Worm (Caenorhabditis elegans) whole organism, young adult: ENCODE results near the gene math-45.

Experiments
- D2030.7 ChIP-seq: fragments of 200-800 bp; sonication (Bioruptor generic); IDR thresholded peaks from 2 replicates; pipeline ENCODE4 v1.3.6; 2022; ENCODE audit warnings: missing genetic modification reagents, missing genetic modification characterization, missing compliant biosample characterization
- F10E7.11 ChIP-seq: sonication (generic microtip); optimal IDR thresholded peaks from 2 replicates; lab custom pipeline; 2017; ENCODE audit warnings: mild to moderate bottlenecking, missing genetic modification characterization, moderate library complexity, missing compliant biosample characterization
- F39B2.1 ChIP-seq: fragments of 200-800 bp; sonication (Bioruptor generic); IDR thresholded peaks from 2 replicates; pipeline ENCODE4 v1.3.6; 2022; ENCODE audit warnings: missing genetic modification reagents, missing genetic modification characterization, missing compliant biosample characterization
- F52B5.7 ChIP-seq: sonication (generic microtip); optimal IDR thresholded peaks from 2 replicates; lab custom pipeline; 2016; ENCODE audit warnings: mild to moderate bottlenecking, missing genetic modification characterization, missing compliant biosample characterization
- F57A8.1 ChIP-seq: fragments of 200-800 bp; sonication (Bioruptor generic); optimal IDR thresholded peaks from 2 replicates; lab custom pipeline; 2018; ENCODE audit warnings: mild to moderate bottlenecking, missing genetic modification characterization, moderate library complexity, missing compliant biosample characterization
- K12H6.12 ChIP-seq: fragments of 200-800 bp; sonication (Bioruptor generic); optimal IDR thresholded peaks from 2 replicates; lab custom pipeline; 2018; ENCODE audit warnings: mild to moderate bottlenecking, missing genetic modification characterization, missing compliant biosample characterization
- Y56A3A.18 ChIP-seq: fragments of 200-800 bp; sonication (Bioruptor generic); IDR thresholded peaks from 2 replicates; pipeline ENCODE4 v1.3.6; 2022; ENCODE audit warnings: missing genetic modification reagents, missing genetic modification characterization, missing compliant biosample characterization
- Y79H2A.3 ChIP-seq: fragments of 200-800 bp; sonication (Bioruptor generic); conservative IDR thresholded peaks from 2 replicates; pipeline ENCODE4 v1.3.6; 2022; ENCODE audit warnings: missing genetic modification reagents, missing genetic modification characterization, missing compliant biosample characterization
- ZK185.1 ChIP-seq: sonication (generic microtip); optimal IDR thresholded peaks from 2 replicates; lab custom pipeline; 2016; ENCODE audit warnings: mild to moderate bottlenecking, missing genetic modification characterization, missing compliant biosample characterization; ENCODE audit not compliant: poor library complexity, severe bottlenecking
- aptf-3 ChIP-seq: fragments of 200-800 bp; sonication (Bioruptor generic); IDR thresholded peaks from 2 replicates; pipeline ENCODE4 v1.3.6; 2022; ENCODE audit warnings: missing genetic modification characterization, missing compliant biosample characterization
- athp-1 ChIP-seq: sonication (generic microtip); optimal IDR thresholded peaks from 2 replicates; lab custom pipeline; 2017; ENCODE audit warnings: mild to moderate bottlenecking, missing genetic modification characterization, missing compliant biosample characterization
- attf-6 ChIP-seq: fragments of 200-800 bp; sonication (Bioruptor generic); IDR thresholded peaks from 2 replicates; pipeline ENCODE4 v1.3.6; 2022; ENCODE audit warnings: missing genetic modification reagents, missing genetic modification characterization, missing compliant biosample characterization
- cebp-1 ChIP-seq, 2 experiments: fragments of 200-800 bp in 1 of 2; sonication (Bioruptor generic) in 1 of 2; sonication (generic microtip) in 1 of 2; IDR thresholded peaks in 1 of 2; optimal IDR thresholded peaks in 1 of 2; 2 replicates each; pipeline versions ENCODE4 v1.3.6 to Lab custom; 2017 to 2022; ENCODE audit warnings: missing compliant biosample characterization in 2 of 2, missing genetic modification characterization in 2 of 2, mild to moderate bottlenecking in 1 of 2, missing genetic modification reagents in 1 of 2, moderate library complexity in 1 of 2
- ceh-79 ChIP-seq: sonication (generic microtip); optimal IDR thresholded peaks from 2 replicates; lab custom pipeline; 2017; ENCODE audit warnings: mild to moderate bottlenecking, missing genetic modification characterization, missing compliant biosample characterization
- dox-1 ChIP-seq: fragments of 200-800 bp; sonication (Bioruptor generic); IDR thresholded peaks from 2 replicates; pipeline ENCODE4 v1.3.6; 2022; ENCODE audit warnings: missing genetic modification reagents, missing genetic modification characterization, missing compliant biosample characterization
- dpff-1 ChIP-seq: sonication (generic microtip); optimal IDR thresholded peaks from 2 replicates; lab custom pipeline; 2017; ENCODE audit warnings: mild to moderate bottlenecking, missing genetic modification characterization, missing compliant biosample characterization
- efl-1 ChIP-seq: fragments of 150-350 bp; optimal IDR thresholded peaks from 2 replicates; lab custom pipeline; 2014; ENCODE audit warnings: missing biosample characterization, missing genetic modification reagents, missing genetic modification characterization
- egrh-3 ChIP-seq: fragments of 200-800 bp; sonication (Bioruptor generic); IDR thresholded peaks from 2 replicates; pipeline ENCODE4 v1.3.6; 2022; ENCODE audit warnings: missing genetic modification reagents, missing genetic modification characterization, missing compliant biosample characterization
- hsf-1 ChIP-seq: fragments of 200-800 bp; sonication (Bioruptor generic); IDR thresholded peaks from 2 replicates; pipeline ENCODE4 v1.3.6; 2022; ENCODE audit warnings: missing genetic modification reagents, missing genetic modification characterization, missing compliant biosample characterization
- let-526 ChIP-seq: fragments of 200-800 bp; sonication (Bioruptor generic); IDR thresholded peaks from 2 replicates; pipeline ENCODE4 v1.3.6; 2022; ENCODE audit warnings: missing genetic modification reagents, missing genetic modification characterization, missing compliant biosample characterization
- let-607 ChIP-seq, 2 experiments: fragments of 200-800 bp in 1 of 2; sonication (Bioruptor generic) in 1 of 2; sonication (generic microtip) in 1 of 2; optimal IDR thresholded peaks; 2 replicates each; lab custom pipeline; 2016 to 2018; ENCODE audit warnings: mild to moderate bottlenecking in 2 of 2, missing compliant biosample characterization in 2 of 2, missing genetic modification characterization in 2 of 2, moderate library complexity in 2 of 2, missing genotype in 1 of 2
- lin-35 ChIP-seq, 3 experiments: fragments of 150-350 bp in 2 of 3; sonication (generic microtip) in 1 of 3; optimal IDR thresholded peaks; 2 replicates each; lab custom pipeline; 2014 to 2018; ENCODE audit warnings: missing biosample characterization in 3 of 3, missing genetic modification characterization in 3 of 3, missing genetic modification reagents in 3 of 3
- lin-40 ChIP-seq: sonication (generic microtip); optimal IDR thresholded peaks from 2 replicates; lab custom pipeline; 2016; ENCODE audit warnings: missing genetic modification characterization, mild to moderate bottlenecking, missing compliant biosample characterization, missing genotype, missing genetic modification reagents
- lsl-1 ChIP-seq: fragments of 200-800 bp; sonication (Bioruptor generic); optimal IDR thresholded peaks from 2 replicates; lab custom pipeline; 2018; ENCODE audit warnings: mild to moderate bottlenecking, missing genetic modification characterization, moderate library complexity, missing compliant biosample characterization
- mcd-1 ChIP-seq: fragments of 200-800 bp; sonication (Bioruptor generic); IDR thresholded peaks from 2 replicates; pipeline ENCODE4 v1.3.6; 2022; ENCODE audit warnings: missing genetic modification reagents, missing genetic modification characterization, missing compliant biosample characterization
- mel-28 ChIP-seq: sonication (generic microtip); optimal IDR thresholded peaks from 2 replicates; lab custom pipeline; 2016; ENCODE audit warnings: borderline replicate concordance, mild to moderate bottlenecking, missing genetic modification characterization, missing compliant biosample characterization
- nfya-1 ChIP-seq: sonication (generic microtip); optimal IDR thresholded peaks from 2 replicates; lab custom pipeline; 2017; ENCODE audit warnings: antibody characterized with exemption, missing compliant biosample characterization, missing genetic modification characterization, borderline replicate concordance; ENCODE audit not compliant: insufficient read depth
- nfya-2 ChIP-seq: fragments of 200-800 bp; sonication (Bioruptor generic); IDR thresholded peaks from 2 replicates; pipeline ENCODE4 v1.3.6; 2022; ENCODE audit warnings: missing genetic modification reagents, missing genetic modification characterization, missing compliant biosample characterization
- nhr-179 ChIP-seq: sonication (generic microtip); optimal IDR thresholded peaks from 2 replicates; lab custom pipeline; 2016; ENCODE audit warnings: mild to moderate bottlenecking, missing genetic modification characterization, missing compliant biosample characterization
- nhr-27 ChIP-seq: fragments of 200-800 bp; sonication (Bioruptor generic); optimal IDR thresholded peaks from 2 replicates; lab custom pipeline; 2018; ENCODE audit warnings: mild to moderate bottlenecking, missing genetic modification characterization, moderate library complexity, missing compliant biosample characterization
- nhr-80 ChIP-seq: sonication (generic microtip); optimal IDR thresholded peaks from 2 replicates; lab custom pipeline; 2016; ENCODE audit warnings: missing genetic modification characterization, missing compliant biosample characterization
- nhr-90 ChIP-seq: sonication (generic microtip); optimal IDR thresholded peaks from 2 replicates; lab custom pipeline; 2016; ENCODE audit warnings: missing genotype, mild to moderate bottlenecking, missing genetic modification characterization, missing compliant biosample characterization
- repo-1 ChIP-seq: sonication (generic microtip); optimal IDR thresholded peaks from 2 replicates; lab custom pipeline; 2017; ENCODE audit warnings: mild to moderate bottlenecking, missing genetic modification characterization, missing compliant biosample characterization
- sea-2 ChIP-seq: fragments of 200-800 bp; sonication (Bioruptor generic); IDR thresholded peaks from 2 replicates; pipeline ENCODE4 v1.3.6; 2022; ENCODE audit warnings: missing genetic modification characterization, missing compliant biosample characterization
- snpc-4 ChIP-seq, 5 experiments: fragments of 150-350 bp in 1 of 5; sonication (generic microtip) in 4 of 5; optimal IDR thresholded peaks; 2 replicates each; lab custom pipeline; 2014 to 2018; ENCODE audit warnings: missing genetic modification characterization in 5 of 5, missing biosample characterization in 3 of 5, antibody characterized with exemption in 2 of 5, mild to moderate bottlenecking in 2 of 5, missing compliant biosample characterization in 2 of 5, missing genotype in 2 of 5, moderate library complexity in 2 of 5, missing genetic modification reagents in 1 of 5
- somi-1 ChIP-seq: fragments of 200-800 bp; sonication (Bioruptor generic); optimal IDR thresholded peaks from 2 replicates; lab custom pipeline; 2018; ENCODE audit warnings: mild to moderate bottlenecking, missing genetic modification characterization, missing compliant biosample characterization
- unc-62 ChIP-seq: fragments of 150-350 bp; optimal IDR thresholded peaks from 2 replicates; lab custom pipeline; 2014; ENCODE audit warnings: missing biosample characterization, missing genetic modification reagents, missing genetic modification characterization
- zfh-2 ChIP-seq: fragments of 200-800 bp; sonication (Bioruptor generic); conservative IDR thresholded peaks from 2 replicates; pipeline ENCODE4 v1.3.6; 2022; ENCODE audit warnings: missing genetic modification reagents, missing genetic modification characterization, missing compliant biosample characterization
- ztf-22 ChIP-seq: fragments of 200-800 bp; sonication (Bioruptor generic); optimal IDR thresholded peaks from 2 replicates; lab custom pipeline; 2018; ENCODE audit warnings: mild to moderate bottlenecking, missing genetic modification characterization, moderate library complexity, missing compliant biosample characterization
- ztf-26 ChIP-seq: sonication (generic microtip); optimal IDR thresholded peaks from 2 replicates; lab custom pipeline; 2017; ENCODE audit warnings: missing genetic modification characterization, missing compliant biosample characterization
- ztf-3 ChIP-seq: fragments of 200-800 bp; sonication (Bioruptor generic); optimal IDR thresholded peaks from 2 replicates; lab custom pipeline; 2018; ENCODE audit warnings: mild to moderate bottlenecking, missing genetic modification characterization, missing compliant biosample characterization

Gene math-45

ce11 chrII:1504266-1504665 is 13.0 kb downstream of the math-45 start, which contains the start of gene fdgt-1 (continued):
- no peak for TF ChIP-seq let-526 (GFP tag; lab: Robert Waterston, UW)
- TF ChIP-seq nfya-2 (GFP tag; lab: Robert Waterston, UW), result no peak
- no peak for TF ChIP-seq ceh-79 (tag; lab: Kevin White, UChicago)
- no peak for TF ChIP-seq ztf-26 (tag; lab: Kevin White, UChicago)
- TF ChIP-seq repo-1, result no peak

DNA sequence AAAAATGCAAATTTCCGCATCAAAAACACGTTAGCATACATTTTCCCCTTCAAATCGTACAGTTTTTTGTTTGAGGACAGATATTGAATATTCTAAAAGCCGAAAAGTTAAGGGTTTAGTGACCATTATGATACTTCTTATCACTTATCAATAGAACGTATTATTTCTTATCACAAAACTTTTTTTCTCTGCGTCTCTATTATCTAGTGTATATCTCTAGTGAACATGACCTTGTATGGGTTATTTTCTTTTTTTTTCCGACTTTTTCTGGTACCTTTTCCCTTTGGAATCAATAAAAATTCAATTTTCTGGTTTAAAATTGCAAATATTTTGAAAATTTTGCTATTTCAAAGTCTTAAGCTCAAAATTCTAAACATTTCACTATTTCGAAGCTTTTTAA is 13.6 kb downstream of the math-45 start:
- TF ChIP-seq Y56A3A.18 (GFP tag; lab: Robert Waterston, UW) (no peak), lin-35 (GFP tag; optimal IDR thresholded peaks at IDR 0.05; lab: Kevin White, UChicago) (no peak), mel-28 (no peak), ZK185.1 (tag; lab: Kevin White, UChicago) (no peak), nhr-80 (no peak), nfya-1 (no peak), F10E7.11 (no peak), unc-62 (GFP tag; lab: Kevin White, UChicago) (no peak), ztf-22 (GFP tag; lab: Kevin White, UChicago) (no peak), dpff-1 (tag; lab: Kevin White, UChicago) (no peak)

- TF ChIP-seq somi-1 (GFP tag; lab: Kevin White, UChicago) (peak; percentile 84), snpc-4 (GFP tag; optimal IDR thresholded peaks at IDR 0.05; lab: Kevin White, UChicago) (no peak), snpc-4 (tag; optimal IDR thresholded peaks at IDR 0.05; lab: Kevin White, UChicago) (no peak), sea-2 (GFP tag; lab: Robert Waterston, UW) (no peak), aptf-3 (GFP tag; lab: Robert Waterston, UW) (no peak), F57A8.1 (GFP tag; lab: Kevin White, UChicago) (no peak), let-607 (tag; optimal IDR thresholded peaks at IDR 0.05; lab: Kevin White, UChicago) (no peak), efl-1 (GFP tag; lab: Kevin White, UChicago) (no peak), mcd-1 (GFP tag; lab: Robert Waterston, UW) (0 out of 2 replicates have a peak, but pooled peaks have one; percentile 17), nhr-27 (tag; lab: Kevin White, UChicago) (no peak), hsf-1 (no peak), ZK185.1 (tag; lab: Kevin White, UChicago) (no peak), dpff-1 (tag; lab: Kevin White, UChicago) (no peak), nhr-179 (tag; lab: Kevin White, UChicago) (no peak), cebp-1 (GFP tag; IDR thresholded peaks at IDR 0.05; lab: Robert Waterston, UW) (0 out of 2 replicates have a peak, but pooled peaks have one; percentile 14), cebp-1 (tag; optimal IDR thresholded peaks at IDR 0.05; lab: Kevin White, UChicago) (peak; percentile 92), egrh-3 (no peak), F52B5.7 (tag; lab: Kevin White, UChicago) (no peak), lsl-1 (GFP tag; lab: Kevin White, UChicago) (no peak), K12H6.12 (tag; lab: Kevin White, UChicago) (peak; percentile 54), nhr-80 (no peak), zfh-2 (GFP tag; lab: Robert Waterston, UW) (peak; percentile 90), D2030.7 (no peak), ztf-3 (no peak), dox-1 (0 out of 2 replicates have a peak, but pooled peaks have one; percentile 7), nhr-90 (tag; lab: Kevin White, UChicago) (no peak), F39B2.1 (GFP tag; lab: Robert Waterston, UW) (no peak), athp-1 (no peak), Y79H2A.3 (GFP tag; lab: Robert Waterston, UW) (no peak), lin-40 (tag; lab: Kevin White, UChicago) (peak; percentile 2), attf-6 (GFP tag; lab: Robert Waterston, UW) (no peak)
- TF ChIP-seq, all 124 proteins: peak for 7
These were observed 15.5 kb downstream of the math-45 start for ce11 chrII:1501614-1502355.
